Fruit fly (Drosophila melanogaster) whole organism, embryonic: ENCODE results near the gene CG31898.

Experiments
- B-H2 ChIP-seq: fragments of 200-800 bp; sonication (Bioruptor generic); optimal IDR thresholded peaks from 2 replicates; lab custom pipeline; 2018; ENCODE audit warnings: missing biosample characterization, mild to moderate bottlenecking, missing genetic modification characterization
- CG10274 ChIP-seq: fragments of 200-800 bp; sonication (Bioruptor generic); optimal IDR thresholded peaks from 3 replicates; lab custom pipeline; 2017; ENCODE audit warnings: missing biosample characterization, mild to moderate bottlenecking, missing genetic modification characterization
- CG10366 ChIP-seq: fragments of 200-800 bp; sonication (Bioruptor generic); IDR thresholded peaks from 2 replicates; pipeline ENCODE4 v1.3.6; 2022; ENCODE audit warnings: missing biosample characterization, missing genetic modification characterization
- CG12104 ChIP-seq: fragments of 200-800 bp; sonication (Bioruptor generic); optimal IDR thresholded peaks from 3 replicates; lab custom pipeline; 2016; ENCODE audit warnings: missing biosample characterization, missing genetic modification characterization
- CG12659 ChIP-seq: fragments of 200-800 bp; sonication (Bioruptor generic); optimal IDR thresholded peaks from 3 replicates; lab custom pipeline; 2017; ENCODE audit warnings: mild to moderate bottlenecking, missing biosample characterization, missing genetic modification reagents, missing genetic modification characterization
- CG13123 ChIP-seq: fragments of 200-800 bp; sonication (Bioruptor generic); optimal IDR thresholded peaks from 2 replicates; lab custom pipeline; 2016; ENCODE audit warnings: missing biosample characterization, missing genetic modification characterization
- CG13424 ChIP-seq: fragments of 200-800 bp; sonication (Bioruptor generic); optimal IDR thresholded peaks from 2 replicates; lab custom pipeline; 2019; ENCODE audit warnings: missing biosample characterization, mild to moderate bottlenecking, missing genetic modification characterization, moderate library complexity
- CG15269 ChIP-seq: fragments of 200-800 bp; sonication (Bioruptor generic); optimal IDR thresholded peaks from 2 replicates; lab custom pipeline; 2018; ENCODE audit warnings: missing biosample characterization, mild to moderate bottlenecking, missing genetic modification characterization, moderate library complexity
- CG15601 ChIP-seq: fragments of 200-800 bp; sonication (Bioruptor generic); optimal IDR thresholded peaks from 3 replicates; lab custom pipeline; 2019; ENCODE audit warnings: missing biosample characterization, mild to moderate bottlenecking, missing genetic modification characterization, moderate library complexity
- CG17829 ChIP-seq: fragments of 200-800 bp; optimal IDR thresholded peaks from 2 replicates; lab custom pipeline; 2019; ENCODE audit warnings: missing biosample characterization, mild to moderate bottlenecking, missing genetic modification characterization, moderate library complexity
- CG18262 ChIP-seq: fragments of 200-800 bp; optimal IDR thresholded peaks from 3 replicates; lab custom pipeline; 2019; ENCODE audit warnings: missing biosample characterization, mild to moderate bottlenecking, missing genetic modification characterization, moderate library complexity
- CG18599 ChIP-seq: fragments of 200-800 bp; sonication (Bioruptor generic); optimal IDR thresholded peaks from 3 replicates; lab custom pipeline; 2017; ENCODE audit warnings: missing biosample characterization, missing genetic modification characterization, mild to moderate bottlenecking, moderate library complexity, missing genetic modification reagents
- CG2678 ChIP-seq: fragments of 200-800 bp; sonication (Bioruptor generic); optimal IDR thresholded peaks from 3 replicates; lab custom pipeline; 2019; ENCODE audit warnings: missing biosample characterization, mild to moderate bottlenecking, missing genetic modification characterization, moderate library complexity
- CG32532 ChIP-seq: fragments of 200-800 bp; sonication (Bioruptor generic); IDR thresholded peaks from 2 replicates; pipeline ENCODE4 v1.3.6; 2022; ENCODE audit warnings: missing biosample characterization, missing genetic modification characterization
- CG34224 ChIP-seq: fragments of 200-800 bp; sonication (Bioruptor generic); IDR thresholded peaks from 3 replicates; pipeline ENCODE4 v1.3.6; 2022; ENCODE audit warnings: missing biosample characterization, missing genetic modification characterization; ENCODE audit not compliant: partially characterized antibody
- CG4282 ChIP-seq: fragments of 200-800 bp; sonication (Bioruptor generic); optimal IDR thresholded peaks from 2 replicates; lab custom pipeline; 2016; ENCODE audit warnings: missing biosample characterization, missing genetic modification characterization
- CG4360 ChIP-seq: fragments of 200-800 bp; sonication (Bioruptor generic); IDR thresholded peaks from 2 replicates; pipeline ENCODE4 v1.3.6; 2022; ENCODE audit warnings: missing biosample characterization, missing genetic modification characterization
- CG6813 ChIP-seq: fragments of 200-800 bp; sonication (Bioruptor generic); optimal IDR thresholded peaks from 2 replicates; lab custom pipeline; 2017; ENCODE audit warnings: missing biosample characterization, missing genetic modification characterization, mild to moderate bottlenecking, moderate library complexity, missing genetic modification reagents
- CG7271 ChIP-seq: fragments of 200-800 bp; sonication (Bioruptor generic); optimal IDR thresholded peaks from 2 replicates; lab custom pipeline; 2018; ENCODE audit warnings: missing biosample characterization, mild to moderate bottlenecking, missing genetic modification characterization, moderate library complexity
- CG7357 ChIP-seq: fragments of 200-800 bp; sonication (Bioruptor generic); IDR thresholded peaks from 3 replicates; pipeline ENCODE4 v1.3.6; 2022; ENCODE audit warnings: missing biosample characterization, missing genetic modification characterization
- CG8359 ChIP-seq: fragments of 200-800 bp; sonication (Bioruptor generic); optimal IDR thresholded peaks from 2 replicates; lab custom pipeline; 2017; ENCODE audit warnings: missing biosample characterization, mild to moderate bottlenecking, missing genetic modification characterization, borderline replicate concordance
- CG8388 ChIP-seq: fragments of 200-800 bp; sonication (Bioruptor generic); optimal IDR thresholded peaks from 2 replicates; lab custom pipeline; 2019; ENCODE audit warnings: missing biosample characterization, mild to moderate bottlenecking, missing genetic modification characterization, moderate library complexity
- CG8924 ChIP-seq: fragments of 200-800 bp; optimal IDR thresholded peaks from 3 replicates; lab custom pipeline; 2019; ENCODE audit warnings: missing biosample characterization, mild to moderate bottlenecking, missing genetic modification characterization, moderate library complexity
- CG9437 ChIP-seq: fragments of 200-800 bp; sonication (Bioruptor generic); optimal IDR thresholded peaks from 2 replicates; lab custom pipeline; 2018; ENCODE audit warnings: missing biosample characterization, mild to moderate bottlenecking, missing genetic modification characterization
- Fer2 ChIP-seq: fragments of 200-800 bp; sonication (Bioruptor generic); optimal IDR thresholded peaks from 2 replicates; lab custom pipeline; 2018; ENCODE audit warnings: missing biosample characterization, mild to moderate bottlenecking, missing genetic modification characterization, moderate library complexity
- Gug ChIP-seq: fragments of 200-800 bp; sonication (Bioruptor generic); IDR thresholded peaks from 4 replicates; pipeline ENCODE4 v1.3.6; 2022; ENCODE audit warnings: missing biosample characterization, missing genetic modification characterization
- HLH4C ChIP-seq: fragments of 200-800 bp; sonication (Bioruptor generic); IDR thresholded peaks from 3 replicates; pipeline ENCODE4 v1.3.6; 2022; ENCODE audit warnings: missing biosample characterization, missing genetic modification characterization; ENCODE audit not compliant: partially characterized antibody
- HLHmδ ChIP-seq: fragments of 200-800 bp; sonication (Bioruptor generic); optimal IDR thresholded peaks from 2 replicates; lab custom pipeline; 2018; ENCODE audit warnings: missing biosample characterization, mild to moderate bottlenecking, missing genetic modification characterization, moderate library complexity
- Kr ChIP-seq: fragments of 200-800 bp; sonication (Bioruptor generic); optimal IDR thresholded peaks from 2 replicates; lab custom pipeline; 2017; ENCODE audit warnings: missing biosample characterization, mild to moderate bottlenecking, missing genetic modification characterization
- Med ChIP-seq: fragments of 200-800 bp; sonication (Bioruptor generic); peaks from one replicate; lab custom pipeline; 2016; ENCODE audit warnings: missing biosample characterization, missing genetic modification characterization, mild to moderate bottlenecking, inconsistent platforms, moderate library complexity
- Meics ChIP-seq: fragments of 200-800 bp; sonication (Bioruptor generic); optimal IDR thresholded peaks from 2 replicates; lab custom pipeline; 2017; ENCODE audit warnings: missing biosample characterization, mild to moderate bottlenecking, missing genetic modification characterization
- Mes4 ChIP-seq: fragments of 200-800 bp; sonication (Bioruptor generic); optimal IDR thresholded peaks from 2 replicates; lab custom pipeline; 2016; ENCODE audit warnings: missing biosample characterization, missing genetic modification characterization
- Mrtf ChIP-seq: fragments of 200-800 bp; sonication (Bioruptor generic); IDR thresholded peaks from 3 replicates; pipeline ENCODE4 v1.3.6; 2022; ENCODE audit warnings: missing biosample characterization, missing genetic modification characterization
- Taf1 ChIP-seq: fragments of 200-800 bp; sonication (Bioruptor generic); IDR thresholded peaks from 2 replicates; pipeline ENCODE4 v1.3.6; 2022; ENCODE audit warnings: missing biosample characterization, missing genetic modification characterization
- amos ChIP-seq: fragments of 200-800 bp; sonication (Bioruptor generic); IDR thresholded peaks from 2 replicates; pipeline ENCODE4 v1.3.6; 2022; ENCODE audit warnings: missing biosample characterization, missing genetic modification characterization; ENCODE audit not compliant: partially characterized antibody
- bsh ChIP-seq, 2 experiments: fragments of 200-800 bp; sonication (Bioruptor generic); optimal IDR thresholded peaks; 2 replicates each; lab custom pipeline; 2017 to 2018; ENCODE audit warnings: mild to moderate bottlenecking in 2 of 2, missing biosample characterization in 2 of 2, missing genetic modification characterization in 2 of 2, moderate library complexity in 1 of 2
- chn ChIP-seq: fragments of 200-800 bp; sonication (Bioruptor generic); optimal IDR thresholded peaks from 2 replicates; lab custom pipeline; 2016; ENCODE audit warnings: missing biosample characterization, missing genetic modification characterization
- dati ChIP-seq: fragments of 200-800 bp; sonication (Bioruptor generic); IDR thresholded peaks from 2 replicates; pipeline ENCODE4 v1.3.6; 2022; ENCODE audit warnings: missing biosample characterization, missing genetic modification characterization
- dmrt99B ChIP-seq: fragments of 200-800 bp; sonication (Bioruptor generic); optimal IDR thresholded peaks from 2 replicates; lab custom pipeline; 2018; ENCODE audit warnings: missing biosample characterization, mild to moderate bottlenecking, missing genetic modification characterization, moderate library complexity
- fd102C ChIP-seq: fragments of 200-800 bp; sonication (Bioruptor generic); optimal IDR thresholded peaks from 2 replicates; lab custom pipeline; 2018; ENCODE audit warnings: missing biosample characterization, mild to moderate bottlenecking, missing genetic modification characterization, moderate library complexity
- gem ChIP-seq: fragments of 200-800 bp; sonication (Bioruptor generic); optimal IDR thresholded peaks from 2 replicates; lab custom pipeline; 2019; ENCODE audit warnings: missing biosample characterization, mild to moderate bottlenecking, missing genetic modification characterization, moderate library complexity
- lov ChIP-seq, 2 experiments: fragments of 200-800 bp in 1 of 2; fragments of >200 bp in 1 of 2; sonication (Bioruptor generic) in 1 of 2; IDR thresholded peaks in 1 of 2; optimal IDR thresholded peaks in 1 of 2; 2 replicates in 1 of 2; 3 replicates in 1 of 2; pipeline versions ENCODE4 v1.3.6 to Lab custom; 2017 to 2022; ENCODE audit warnings: missing biosample characterization in 1 of 2, missing genetic modification characterization in 1 of 2
- pita ChIP-seq: fragments of 200-800 bp; sonication (Bioruptor generic); optimal IDR thresholded peaks from 2 replicates; lab custom pipeline; 2017; ENCODE audit warnings: missing biosample characterization, mild to moderate bottlenecking, missing genetic modification characterization
- pzg ChIP-seq: fragments of 200-800 bp; sonication (Bioruptor generic); optimal IDR thresholded peaks from 3 replicates; lab custom pipeline; 2018; ENCODE audit warnings: missing biosample characterization, mild to moderate bottlenecking, missing genetic modification characterization, moderate library complexity
- ro ChIP-seq: fragments of 200-800 bp; sonication (Bioruptor generic); IDR thresholded peaks from 2 replicates; pipeline ENCODE4 v1.3.6; 2022; ENCODE audit warnings: missing biosample characterization, missing genetic modification characterization
- row ChIP-seq: fragments of 200-800 bp; sonication (Bioruptor generic); IDR thresholded peaks from 3 replicates; pipeline ENCODE4 v1.3.6; 2022; ENCODE audit warnings: missing biosample characterization, missing genetic modification characterization
- sisA ChIP-seq: fragments of 200-800 bp; sonication (Bioruptor generic); IDR thresholded peaks from 2 replicates; pipeline ENCODE4 v1.3.6; 2022; ENCODE audit warnings: missing biosample characterization, missing genetic modification characterization
- wdn ChIP-seq: fragments of 200-800 bp; sonication (Bioruptor generic); IDR thresholded peaks from 2 replicates; pipeline ENCODE4 v1.3.6; 2022; ENCODE audit warnings: missing biosample characterization, missing genetic modification characterization
- wor ChIP-seq: fragments of 200-800 bp; sonication (Bioruptor generic); IDR thresholded peaks from 2 replicates; pipeline ENCODE4 v1.3.6; 2022; ENCODE audit warnings: missing biosample characterization, missing genetic modification characterization

Gene CG31898

dm6 chr2L:8371354-8371937, 28.8 kb upstream of the CG31898 start (continued):
- TF ChIP-seq gem (tag; lab: Kevin White, UChicago) (peak; percentile 42), CG12659 (GFP tag; lab: Kevin White, UChicago) (peak; percentile 23), CG6813 (GFP tag; lab: Kevin White, UChicago) (peak; percentile 14), CG18262 (tag; lab: Kevin White, UChicago) (peak; percentile 18), pzg (GFP tag; lab: Kevin White, UChicago) (no peak), CG4360 (GFP tag; lab: Robert Waterston, UW) (no peak), CG4282 (GFP tag; lab: Kevin White, UChicago) (no peak), Taf1 (no peak), CG7271 (tag; lab: Kevin White, UChicago) (no peak), lov (optimal IDR thresholded peaks at IDR 0.05; lab: Kevin White, UChicago) (no peak), lov (GFP tag; IDR thresholded peaks at IDR 0.05; lab: Robert Waterston, UW) (no peak), row (peak; percentile 38; the same call in 1 of the 3 replicates), sisA (GFP tag; lab: Robert Waterston, UW) (no peak), amos (GFP tag; lab: Robert Waterston, UW) (no peak), Mrtf (GFP tag; lab: Robert Waterston, UW) (no peak), B-H2 (GFP tag; lab: Kevin White, UChicago) (no peak), CG15601 (tag; lab: Kevin White, UChicago) (no peak), CG7357 (GFP tag; lab: Robert Waterston, UW) (no peak), CG10366 (GFP tag; lab: Robert Waterston, UW) (0 out of 2 replicates have a peak, but pooled peaks have one; percentile 8), CG13123 (GFP tag; lab: Kevin White, UChicago) (no peak), CG8359 (no peak), Kr (no peak), Med (peak; percentile 61), CG32532 (GFP tag; lab: Robert Waterston, UW) (no peak), CG18599 (GFP tag; lab: Kevin White, UChicago) (peak; percentile 6), fd102C (GFP tag; lab: Kevin White, UChicago) (no peak), Meics (GFP tag; lab: Kevin White, UChicago) (peak; percentile 48), CG10274 (GFP tag; lab: Kevin White, UChicago) (no peak), wor (no peak), Mes4 (no peak), HLHmδ (no peak), dmrt99B (tag; lab: Kevin White, UChicago) (peak; percentile 54), wdn (GFP tag; lab: Robert Waterston, UW) (no peak), dati (GFP tag; lab: Robert Waterston, UW) (no peak), CG15269 (tag; lab: Kevin White, UChicago) (peak; percentile 49), CG17829 (tag; lab: Kevin White, UChicago) (peak; percentile 31), CG8388 (GFP tag; lab: Kevin White, UChicago) (peak; percentile 4), CG13424 (tag; lab: Kevin White, UChicago) (peak; percentile 22), Fer2 (no peak), chn (GFP tag; lab: Kevin White, UChicago) (no peak), pita (GFP tag; lab: Kevin White, UChicago) (no peak), bsh (GFP tag; optimal IDR thresholded peaks at IDR 0.05; lab: Kevin White, UChicago) (no peak), ro (GFP tag; lab: Robert Waterston, UW) (no peak), CG12104 (GFP tag; lab: Kevin White, UChicago) (no peak), CG34224 (GFP tag; lab: Robert Waterston, UW) (no peak), CG8924 (peak; percentile 38), CG2678 (tag; lab: Kevin White, UChicago) (peak; percentile 65), Gug (no peak), HLH4C (GFP tag; lab: Robert Waterston, UW) (no peak), CG9437 (GFP tag; lab: Kevin White, UChicago) (peak; percentile 27)
